Worm (Caenorhabditis elegans) whole organism, early embryonic: ENCODE data around the gene oac-31.

Experiments
- B0310.2 ChIP-seq: sonication (generic microtip); optimal IDR thresholded peaks from 2 replicates; lab custom pipeline; 2016; ENCODE audit warnings: mild to moderate bottlenecking, missing genetic modification characterization, missing compliant biosample characterization
- F13C5.2 ChIP-seq: sonication (generic microtip); optimal IDR thresholded peaks from 2 replicates; lab custom pipeline; 2017; ENCODE audit warnings: mild to moderate bottlenecking, missing genetic modification characterization, inconsistent platforms, missing compliant biosample characterization
- aly-1 ChIP-seq: sonication (generic microtip); optimal IDR thresholded peaks from 2 replicates; lab custom pipeline; 2016; ENCODE audit warnings: missing genetic modification characterization, missing compliant biosample characterization
- ama-1 ChIP-seq: fragments of 150-350 bp; optimal IDR thresholded peaks from 2 replicates; lab custom pipeline; 2014
- ceh-13 ChIP-seq: fragments of 200-800 bp; sonication (Bioruptor generic); optimal IDR thresholded peaks from 2 replicates; lab custom pipeline; 2018; ENCODE audit warnings: mild to moderate bottlenecking, missing genetic modification characterization, missing compliant biosample characterization
- ceh-36 ChIP-seq: sonication (generic microtip); optimal IDR thresholded peaks from 2 replicates; lab custom pipeline; 2016; ENCODE audit warnings: missing genetic modification characterization, inconsistent platforms, missing compliant biosample characterization
- ets-7 ChIP-seq: sonication (generic microtip); optimal IDR thresholded peaks from 2 replicates; lab custom pipeline; 2016; ENCODE audit warnings: missing genotype, missing genetic modification characterization, missing compliant biosample characterization
- flt-1 ChIP-seq: fragments of 200-800 bp; sonication (Bioruptor generic); IDR thresholded peaks from 2 replicates; pipeline ENCODE4 v1.3.6; 2022; ENCODE audit warnings: missing genetic modification characterization, missing compliant biosample characterization
- hmbx-1 ChIP-seq: sonication (generic microtip); optimal IDR thresholded peaks from 2 replicates; lab custom pipeline; 2016; ENCODE audit warnings: mild to moderate bottlenecking, missing genetic modification characterization, missing compliant biosample characterization
- hmg-4 ChIP-seq: fragments of 200-800 bp; sonication (Bioruptor generic); optimal IDR thresholded peaks from 2 replicates; lab custom pipeline; 2018; ENCODE audit warnings: mild to moderate bottlenecking, missing genetic modification characterization, missing compliant biosample characterization
- hnd-1 ChIP-seq: sonication (generic microtip); optimal IDR thresholded peaks from 2 replicates; lab custom pipeline; 2016; ENCODE audit warnings: missing genetic modification characterization, missing compliant biosample characterization
- pes-1 ChIP-seq: fragments of 200-800 bp; sonication (Bioruptor generic); IDR thresholded peaks from 2 replicates; pipeline ENCODE4 v1.3.6; 2022; ENCODE audit warnings: missing genetic modification reagents, missing genetic modification characterization, missing compliant biosample characterization
- scrt-1 ChIP-seq: fragments of 200-800 bp; sonication (Bioruptor generic); IDR thresholded peaks from 2 replicates; pipeline ENCODE4 v1.3.6; 2022; ENCODE audit warnings: missing genetic modification characterization, missing compliant biosample characterization
- sea-1 ChIP-seq: fragments of 200-800 bp; sonication (Bioruptor generic); conservative IDR thresholded peaks from 2 replicates; pipeline ENCODE4 v1.3.6; 2022; ENCODE audit warnings: missing genetic modification characterization, missing compliant biosample characterization
- tbx-11 ChIP-seq: fragments of 200-800 bp; sonication (Bioruptor generic); IDR thresholded peaks from 2 replicates; pipeline ENCODE4 v1.3.6; 2022; ENCODE audit warnings: missing genetic modification characterization, missing compliant biosample characterization
- tbx-37 ChIP-seq: fragments of 200-800 bp; sonication (Bioruptor generic); conservative IDR thresholded peaks from 2 replicates; pipeline ENCODE4 v1.3.6; 2022; ENCODE audit warnings: missing genetic modification reagents, missing genetic modification characterization, missing compliant biosample characterization
- tra-4 ChIP-seq: sonication (generic microtip); optimal IDR thresholded peaks from 2 replicates; lab custom pipeline; 2017; ENCODE audit warnings: missing genetic modification characterization, missing compliant biosample characterization

The oac-31 gene

ce11 chrV:1575493-1576084 lies 33.9 kb upstream of the oac-31 start:
- no peak for TF ChIP-seq ceh-13 (GFP tag; lab: Kevin White, UChicago)
- TF ChIP-seq ceh-36 (tag; lab: Kevin White, UChicago): peak; percentile 22

- no peak for TF ChIP-seq ama-1 (lab: Kevin White, UChicago)
- TF ChIP-seq aly-1 (tag; lab: Kevin White, UChicago): no peak
- TF ChIP-seq hnd-1: no peak
- no peak for TF ChIP-seq hmbx-1 (tag; lab: Kevin White, UChicago)
- TF ChIP-seq F13C5.2: no peak
- TF ChIP-seq flt-1 (GFP tag; lab: Robert Waterston, UW): no peak
- TF ChIP-seq ceh-36 (tag; lab: Kevin White, UChicago): no peak
- TF ChIP-seq tra-4: no peak
- no peak for TF ChIP-seq pes-1 (GFP tag; lab: Robert Waterston, UW)
- no peak for TF ChIP-seq hmg-4 (GFP tag; lab: Kevin White, UChicago)
- TF ChIP-seq scrt-1 (GFP tag; lab: Robert Waterston, UW): no peak
- no peak for TF ChIP-seq sea-1
- no peak for TF ChIP-seq ceh-13 (GFP tag; lab: Kevin White, UChicago)
- no peak for TF ChIP-seq B0310.2 (tag; lab: Kevin White, UChicago)
Observed at ce11 chrV:1574599-1574998, 32.9 kb upstream of the oac-31 start.

- no peak for TF ChIP-seq tbx-11
- peak; percentile 42 for TF ChIP-seq hmg-4 (GFP tag; lab: Kevin White, UChicago)
Observed at ce11 chrV:1572585-1572984, 30.9 kb upstream of the oac-31 start.

- TF ChIP-seq hnd-1 (no peak), pes-1 (GFP tag; lab: Robert Waterston, UW) (no peak), hmg-4 (GFP tag; lab: Kevin White, UChicago) (peak; percentile 71)
Observed at ce11 chrV:1570679-1571078, 29.0 kb upstream of the oac-31 start.

ce11 chrV:1569750-1570419 lies 28.2 kb upstream of the oac-31 start:
- TF ChIP-seq scrt-1 (GFP tag; lab: Robert Waterston, UW) (0 out of 2 replicates have a peak, but pooled peaks have one; percentile 56), hnd-1 (no peak)

ce11 chrV:1566776-1567175 lies 25.1 kb upstream of the oac-31 start, which contains the start of gene cdc-25.2:
TSS of gene cdc-25.2 (plus strand) at chrV:1567076.
- no peak for TF ChIP-seq tra-4
- no peak for TF ChIP-seq ama-1 (lab: Kevin White, UChicago)
- TF ChIP-seq hnd-1: no peak
- TF ChIP-seq scrt-1 (GFP tag; lab: Robert Waterston, UW): no peak
- TF ChIP-seq ceh-13 (GFP tag; lab: Kevin White, UChicago): no peak
- no peak for TF ChIP-seq F13C5.2
- TF ChIP-seq ets-7 (tag; lab: Kevin White, UChicago): no peak
- TF ChIP-seq tbx-11: no peak
- TF ChIP-seq pes-1 (GFP tag; lab: Robert Waterston, UW): no peak
- no peak for TF ChIP-seq hmg-4 (GFP tag; lab: Kevin White, UChicago)
- no peak for TF ChIP-seq B0310.2 (tag; lab: Kevin White, UChicago)
- TF ChIP-seq hmbx-1 (tag; lab: Kevin White, UChicago): no peak
- TF ChIP-seq ceh-36 (tag; lab: Kevin White, UChicago): no peak
- TF ChIP-seq flt-1 (GFP tag; lab: Robert Waterston, UW): no peak
- TF ChIP-seq aly-1 (tag; lab: Kevin White, UChicago): no peak
- TF ChIP-seq tbx-37 (GFP tag; lab: Robert Waterston, UW): no peak
- no peak for TF ChIP-seq sea-1

- peak; percentile 71; the same call in 1 of the 2 replicates for TF ChIP-seq sea-1
- TF ChIP-seq pes-1 (GFP tag; lab: Robert Waterston, UW): peak; percentile 82
- peak; percentile 82 for TF ChIP-seq tbx-11
- peak; percentile 91 for TF ChIP-seq tbx-37 (GFP tag; lab: Robert Waterston, UW)
- peak; percentile 86 for TF ChIP-seq scrt-1 (GFP tag; lab: Robert Waterston, UW)
- TF ChIP-seq flt-1 (GFP tag; lab: Robert Waterston, UW): peak; percentile 70
Observed at ce11 chrV:1561169-1561568, 19.5 kb upstream of the oac-31 start.

ce11 chrV:1558113-1558512 lies 16.4 kb upstream of the oac-31 start:
- no peak for TF ChIP-seq flt-1 (GFP tag; lab: Robert Waterston, UW)
- no peak for TF ChIP-seq ets-7 (tag; lab: Kevin White, UChicago)

- TF ChIP-seq flt-1 (GFP tag; lab: Robert Waterston, UW) (no peak), sea-1 (no peak), aly-1 (tag; lab: Kevin White, UChicago) (no peak)
Observed at ce11 chrV:1555072-1555471, 13.4 kb upstream of the oac-31 start.
